Worm (Caenorhabditis elegans) whole organism, L1 larva: Measurements from ENCODE around the gene Y47D7A.9.

Experiments
- C34B4.2 ChIP-seq: sonication (generic microtip); optimal IDR thresholded peaks from 2 replicates; lab custom pipeline; 2017; ENCODE audit warnings: mild to moderate bottlenecking, missing genetic modification characterization, missing compliant biosample characterization
- F16B12.6 ChIP-seq: fragments of 150-350 bp; optimal IDR thresholded peaks from 2 replicates; lab custom pipeline; 2014; ENCODE audit warnings: missing biosample characterization, missing genetic modification characterization
- aha-1 ChIP-seq: fragments of 150-350 bp; optimal IDR thresholded peaks from 2 replicates; lab custom pipeline; 2014; ENCODE audit warnings: missing biosample characterization, missing genetic modification characterization
- alr-1 ChIP-seq: fragments of 200-800 bp; sonication (Bioruptor generic); optimal IDR thresholded peaks from 2 replicates; lab custom pipeline; 2018; ENCODE audit warnings: borderline replicate concordance, mild to moderate bottlenecking, missing genetic modification characterization, missing compliant biosample characterization
- ama-1 ChIP-seq: fragments of 150-350 bp; optimal IDR thresholded peaks from 2 replicates; lab custom pipeline; 2014
- ceh-63 ChIP-seq: fragments of 200-800 bp; sonication (Bioruptor generic); optimal IDR thresholded peaks from 2 replicates; lab custom pipeline; 2018; ENCODE audit warnings: mild to moderate bottlenecking, missing genetic modification characterization, missing compliant biosample characterization
- ceh-82 ChIP-seq, 3 experiments: fragments of 150-350 bp in 1 of 3; sonication (generic microtip) in 2 of 3; optimal IDR thresholded peaks; 2 replicates each; lab custom pipeline; 2014 to 2017; ENCODE audit warnings: missing biosample characterization in 3 of 3, missing genetic modification characterization in 3 of 3
- ceh-88 ChIP-seq: fragments of 200-800 bp; sonication (Bioruptor generic); IDR thresholded peaks from 2 replicates; pipeline ENCODE4 v1.3.6; 2022; ENCODE audit warnings: missing genetic modification characterization, missing compliant biosample characterization
- ceh-90 ChIP-seq: sonication (generic microtip); optimal IDR thresholded peaks from 2 replicates; lab custom pipeline; 2016; ENCODE audit warnings: missing genetic modification characterization, missing compliant biosample characterization
- dpl-1 ChIP-seq, 3 experiments: fragments of 150-350 bp in 2 of 3; sonication (generic microtip) in 1 of 3; optimal IDR thresholded peaks; 2 replicates each; lab custom pipeline; 2014 to 2017; ENCODE audit warnings: missing biosample characterization in 3 of 3, missing genetic modification characterization in 3 of 3, missing genetic modification reagents in 3 of 3
- efl-1 ChIP-seq, 4 experiments: fragments of 150-350 bp; optimal IDR thresholded peaks in 3 of 4; peaks in 1 of 4; 1 replicate in 1 of 4; 2 replicates in 3 of 4; lab custom pipeline; 2014; ENCODE audit warnings: missing biosample characterization in 2 of 4, missing genetic modification characterization in 2 of 4, missing genetic modification reagents in 2 of 4
- egl-27 ChIP-seq, 2 experiments: fragments of 150-350 bp in 1 of 2; sonication (generic microtip); optimal IDR thresholded peaks; 3 replicates each; lab custom pipeline; 2017 to 2018; ENCODE audit warnings: missing biosample characterization in 2 of 2, missing genetic modification characterization in 2 of 2, missing genetic modification reagents in 2 of 2
- elt-2 ChIP-seq: sonication (generic microtip); optimal IDR thresholded peaks from 2 replicates; lab custom pipeline; 2016; ENCODE audit warnings: missing genetic modification characterization, mild to moderate bottlenecking, inconsistent platforms, missing compliant biosample characterization, missing genetic modification reagents
- ets-5 ChIP-seq: fragments of 200-800 bp; sonication (Bioruptor generic); IDR thresholded peaks from 2 replicates; pipeline ENCODE4 v1.3.6; 2022; ENCODE audit warnings: missing genetic modification characterization, missing compliant biosample characterization
- fkh-10 ChIP-seq: sonication (generic microtip); optimal IDR thresholded peaks from 2 replicates; lab custom pipeline; 2017; ENCODE audit warnings: missing biosample characterization, missing genetic modification reagents, missing genetic modification characterization
- grh-1 ChIP-seq: fragments of 200-800 bp; sonication (Bioruptor generic); IDR thresholded peaks from 2 replicates; pipeline ENCODE4 v1.3.6; 2022; ENCODE audit warnings: missing genetic modification reagents, missing genetic modification characterization, missing compliant biosample characterization
- hlh-17 ChIP-seq: fragments of 200-800 bp; sonication (Bioruptor generic); optimal IDR thresholded peaks from 2 replicates; lab custom pipeline; 2018; ENCODE audit warnings: missing genetic modification characterization, mild to moderate bottlenecking, missing compliant biosample characterization, moderate library complexity, borderline replicate concordance
- hlh-4 ChIP-seq: sonication (generic microtip); optimal IDR thresholded peaks from 2 replicates; lab custom pipeline; 2016; ENCODE audit warnings: mild to moderate bottlenecking, missing genetic modification characterization, missing compliant biosample characterization
- jun-1 ChIP-seq: fragments of 150-350 bp; optimal IDR thresholded peaks from 2 replicates; lab custom pipeline; 2014; ENCODE audit warnings: missing biosample characterization, missing genetic modification reagents, missing genetic modification characterization
- lin-14 ChIP-seq: fragments of 200-800 bp; sonication (Bioruptor generic); optimal IDR thresholded peaks from 2 replicates; lab custom pipeline; 2018; ENCODE audit warnings: mild to moderate bottlenecking, missing genetic modification characterization, moderate library complexity, missing compliant biosample characterization
- lin-15B ChIP-seq: fragments of 150-350 bp; sonication (generic microtip); optimal IDR thresholded peaks from 3 replicates; lab custom pipeline; 2014; ENCODE audit warnings: missing biosample characterization, missing genetic modification characterization
- lin-35 ChIP-seq, 2 experiments: fragments of 150-350 bp; optimal IDR thresholded peaks; 2 replicates each; lab custom pipeline; 2014; ENCODE audit warnings: missing biosample characterization in 2 of 2, missing genetic modification characterization in 2 of 2, missing genetic modification reagents in 2 of 2
- lsy-2 ChIP-seq, 2 experiments: fragments of 150-350 bp; optimal IDR thresholded peaks; 2 replicates each; lab custom pipeline; 2014; ENCODE audit warnings: missing biosample characterization in 2 of 2, missing genetic modification characterization in 2 of 2
- mdl-1 ChIP-seq, 2 experiments: fragments of 150-350 bp; optimal IDR thresholded peaks; 2 replicates each; lab custom pipeline; 2014 to 2017; ENCODE audit warnings: missing biosample characterization in 2 of 2, missing genetic modification characterization in 2 of 2, inconsistent platforms in 1 of 2
- mef-2 ChIP-seq: fragments of 150-350 bp; optimal IDR thresholded peaks from 2 replicates; lab custom pipeline; 2014; ENCODE audit warnings: missing biosample characterization, missing genetic modification characterization
- nhr-20 ChIP-seq: sonication (generic microtip); optimal IDR thresholded peaks from 2 replicates; lab custom pipeline; 2016; ENCODE audit warnings: mild to moderate bottlenecking, missing genetic modification characterization, missing compliant biosample characterization
- nhr-237 ChIP-seq: fragments of 150-350 bp; optimal IDR thresholded peaks from 2 replicates; lab custom pipeline; 2014; ENCODE audit warnings: missing biosample characterization, missing genetic modification characterization
- nhr-47 ChIP-seq: sonication (generic microtip); optimal IDR thresholded peaks from 2 replicates; lab custom pipeline; 2016; ENCODE audit warnings: mild to moderate bottlenecking, missing genetic modification characterization, moderate library complexity, missing compliant biosample characterization
- nhr-71 ChIP-seq: sonication (generic microtip); optimal IDR thresholded peaks from 2 replicates; lab custom pipeline; 2016; ENCODE audit warnings: mild to moderate bottlenecking, missing genetic modification characterization, moderate library complexity, missing compliant biosample characterization
- nhr-76 ChIP-seq: sonication (generic microtip); optimal IDR thresholded peaks from 2 replicates; lab custom pipeline; 2017; ENCODE audit warnings: missing biosample characterization, missing genetic modification characterization
- nhr-77 ChIP-seq: fragments of 150-350 bp; optimal IDR thresholded peaks from 2 replicates; lab custom pipeline; 2014; ENCODE audit warnings: missing biosample characterization, missing genetic modification characterization
- nhr-84 ChIP-seq: sonication (generic microtip); optimal IDR thresholded peaks from 2 replicates; lab custom pipeline; 2017; ENCODE audit warnings: missing biosample characterization, missing genetic modification characterization
- nhr-90 ChIP-seq: sonication (generic microtip); optimal IDR thresholded peaks from 2 replicates; lab custom pipeline; 2016; ENCODE audit warnings: mild to moderate bottlenecking, missing genetic modification characterization, missing compliant biosample characterization; ENCODE audit not compliant: poor library complexity
- rnt-1 ChIP-seq: sonication (generic microtip); optimal IDR thresholded peaks from 2 replicates; lab custom pipeline; 2016; ENCODE audit warnings: mild to moderate bottlenecking, missing genetic modification characterization, moderate library complexity, missing compliant biosample characterization
- skn-1 ChIP-seq: fragments of 150-350 bp; optimal IDR thresholded peaks from 2 replicates; lab custom pipeline; 2014; ENCODE audit warnings: missing biosample characterization, missing genetic modification characterization
- snu-23 ChIP-seq: sonication (generic microtip); optimal IDR thresholded peaks from 2 replicates; lab custom pipeline; 2016; ENCODE audit warnings: missing genetic modification characterization, missing compliant biosample characterization
- sox-4 ChIP-seq: sonication (generic microtip); optimal IDR thresholded peaks from 2 replicates; lab custom pipeline; 2016; ENCODE audit warnings: missing genetic modification characterization, missing compliant biosample characterization
- sptf-1 ChIP-seq: fragments of 150-350 bp; optimal IDR thresholded peaks from 2 replicates; lab custom pipeline; 2014; ENCODE audit warnings: missing biosample characterization, missing genetic modification characterization
- tlp-1 ChIP-seq: fragments of 150-350 bp; optimal IDR thresholded peaks from 2 replicates; lab custom pipeline; 2014; ENCODE audit warnings: missing biosample characterization, missing genetic modification characterization
- unc-62 ChIP-seq: fragments of 150-350 bp; optimal IDR thresholded peaks from 2 replicates; lab custom pipeline; 2014; ENCODE audit warnings: missing biosample characterization, missing genetic modification reagents, missing genetic modification characterization
- unc-98 ChIP-seq: fragments of 200-800 bp; sonication (Bioruptor generic); IDR thresholded peaks from 2 replicates; pipeline ENCODE4 v1.3.6; 2022; ENCODE audit warnings: missing genetic modification characterization, missing compliant biosample characterization
- vab-15 ChIP-seq: sonication (generic microtip); optimal IDR thresholded peaks from 2 replicates; lab custom pipeline; 2017; ENCODE audit warnings: missing genotype, mild to moderate bottlenecking, missing genetic modification characterization, missing compliant biosample characterization
- xbp-1 ChIP-seq: sonication (generic microtip); optimal IDR thresholded peaks from 2 replicates; lab custom pipeline; 2016; ENCODE audit warnings: missing genetic modification characterization, missing compliant biosample characterization
- ztf-11 ChIP-seq, 2 experiments: sonication (generic microtip); optimal IDR thresholded peaks; 2 replicates each; lab custom pipeline; 2016 to 2017; ENCODE audit warnings: missing genetic modification characterization in 2 of 2, missing biosample characterization in 1 of 2, missing compliant biosample characterization in 1 of 2

Y47D7A.9 gene

DNA sequence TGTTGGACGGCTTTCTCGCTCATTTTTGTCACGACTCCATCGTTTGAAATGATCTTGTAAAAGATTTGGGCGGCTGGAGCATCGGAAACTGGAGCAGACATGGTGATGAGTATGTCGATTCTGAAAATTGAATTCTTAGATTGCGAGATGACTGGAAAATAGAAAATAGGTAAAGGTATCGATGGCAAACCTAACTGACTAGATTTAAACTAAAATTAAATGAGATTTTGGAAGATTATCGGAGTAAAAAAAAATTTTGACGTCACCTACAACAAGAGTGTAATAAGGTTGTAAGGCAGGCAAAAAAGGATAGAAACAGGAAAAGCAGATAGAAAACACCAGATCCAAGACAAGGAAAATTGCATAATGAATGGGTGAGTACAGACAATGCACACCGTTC lies 2.3 kb downstream of the Y47D7A.9 start, which contains the start of gene skr-14:
Gene skr-14 (minus strand): TSS at position 101 of the 400 bp plus-strand sequence.
- TF ChIP-seq ama-1, result no peak
- TF ChIP-seq nhr-90 (tag; lab: Kevin White, UChicago), result no peak
- TF ChIP-seq alr-1, result no peak
- TF ChIP-seq ceh-90 (tag; lab: Kevin White, UChicago), result no peak
- TF ChIP-seq elt-2 (tag; lab: Kevin White, UChicago), result no peak
- no peak for TF ChIP-seq ceh-88 (GFP tag; lab: Robert Waterston, UW)
- no peak for TF ChIP-seq efl-1 (optimal IDR thresholded peaks at IDR 0.05; lab: Kevin White, UChicago)
- TF ChIP-seq efl-1 (GFP tag; optimal IDR thresholded peaks at IDR 0.05 in 1 of 2; lab: Kevin White, UChicago), result no peak
- TF ChIP-seq lin-35 (GFP tag; optimal IDR thresholded peaks at IDR 0.05; lab: Kevin White, UChicago), result no peak
- TF ChIP-seq ceh-82 (tag; optimal IDR thresholded peaks at IDR 0.05; lab: Kevin White, UChicago), result no peak
- no peak for TF ChIP-seq nhr-20
- no peak for TF ChIP-seq nhr-237 (tag; lab: Kevin White, UChicago)
- TF ChIP-seq lsy-2 (tag; optimal IDR thresholded peaks at IDR 0.05; lab: Kevin White, UChicago), result no peak
- no peak for TF ChIP-seq hlh-4

DNA sequence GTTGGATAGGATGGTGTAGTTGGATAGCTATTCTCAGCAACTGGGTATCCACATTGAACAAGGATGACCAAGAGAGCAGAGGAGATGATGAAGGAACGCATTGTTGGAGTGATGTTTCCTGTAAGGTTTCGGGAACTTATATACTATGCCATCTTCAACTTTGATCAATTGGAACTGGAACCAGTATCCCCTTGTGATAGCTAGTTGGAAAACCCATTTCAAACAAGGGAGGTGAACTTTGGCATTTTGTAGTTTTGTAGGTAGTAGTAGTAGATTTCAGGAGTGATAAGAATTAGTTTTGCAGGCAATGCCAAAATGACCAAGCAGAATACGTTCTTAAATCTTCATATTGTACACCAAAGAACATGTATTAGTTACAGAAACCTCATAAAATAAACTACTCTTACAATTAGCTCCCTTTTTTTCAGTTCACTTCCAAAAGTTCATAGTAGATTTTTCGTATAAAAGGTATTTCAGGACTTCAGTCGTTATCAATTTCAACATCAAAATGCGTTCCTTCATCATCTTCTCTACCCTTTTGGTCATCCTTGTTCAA lies 3.9 kb downstream of the Y47D7A.9 start, which contains the start of the genes Y47D7A.7 and Y47D7A.2:
Gene Y47D7A.7 (minus strand): TSS at position 101 of the 556 bp plus-strand sequence.
Gene Y47D7A.2 (plus strand): TSS at position 506 of the 556 bp plus-strand sequence.
- TF ChIP-seq sox-4 (tag; lab: Kevin White, UChicago) (no peak), snu-23 (no peak), ets-5 (GFP tag; lab: Robert Waterston, UW) (no peak), grh-1 (GFP tag; lab: Robert Waterston, UW) (no peak), elt-2 (tag; lab: Kevin White, UChicago) (no peak), mef-2 (tag; lab: Kevin White, UChicago) (no peak), rnt-1 (tag; lab: Kevin White, UChicago) (no peak), nhr-20 (no peak), ama-1 (no peak), lin-14 (GFP tag; lab: Kevin White, UChicago) (no peak), hlh-4 (no peak)
- TF ChIP-seq, all 84 proteins: peak for 0

DNA sequence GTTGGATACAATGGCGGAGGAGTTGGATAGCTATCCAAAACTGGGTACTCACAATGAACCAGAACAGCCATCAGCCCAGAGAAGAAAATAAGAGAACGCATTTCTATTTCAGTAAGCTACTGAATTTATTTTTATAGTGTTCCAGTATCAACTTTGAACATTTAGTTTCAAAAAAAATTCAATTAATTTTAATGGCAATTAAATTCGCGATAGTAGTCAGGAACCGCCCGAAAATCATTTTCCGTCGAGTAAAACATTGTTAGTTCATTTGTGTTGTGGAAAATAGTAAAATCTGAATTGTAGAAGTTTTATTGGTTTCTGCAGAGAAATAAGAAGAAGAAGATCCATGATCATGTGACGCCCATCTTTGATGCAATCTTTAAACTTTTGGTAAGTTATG lies 5.6 kb downstream of the Y47D7A.9 start, which contains the start of gene Y47D7A.6:
Gene Y47D7A.6 (minus strand): TSS at position 101 of the 400 bp plus-strand sequence.
- TF ChIP-seq elt-2 (tag; lab: Kevin White, UChicago), result no peak
- TF ChIP-seq nhr-77 (tag; lab: Kevin White, UChicago), result no peak
- no peak for TF ChIP-seq nhr-90 (tag; lab: Kevin White, UChicago)
- TF ChIP-seq ceh-82 (tag; optimal IDR thresholded peaks at IDR 0.05; lab: Kevin White, UChicago), result no peak
- no peak for TF ChIP-seq ceh-63
- no peak for TF ChIP-seq ceh-88 (GFP tag; lab: Robert Waterston, UW)
- no peak for TF ChIP-seq skn-1 (tag; lab: Kevin White, UChicago)
- no peak for TF ChIP-seq fkh-10
- no peak for TF ChIP-seq C34B4.2 (tag; lab: Kevin White, UChicago)
- TF ChIP-seq hlh-4, result no peak
- TF ChIP-seq aha-1, result no peak
- no peak for TF ChIP-seq ztf-11 (tag; optimal IDR thresholded peaks at IDR 0.05; lab: Kevin White, UChicago)
- no peak for TF ChIP-seq rnt-1 (tag; lab: Kevin White, UChicago)
- TF ChIP-seq nhr-47 (tag; lab: Kevin White, UChicago), result no peak
- no peak for TF ChIP-seq unc-62 (GFP tag; lab: Kevin White, UChicago)
- no peak for TF ChIP-seq hlh-17
- no peak for TF ChIP-seq nhr-76 (tag; lab: Kevin White, UChicago)
- TF ChIP-seq nhr-71 (tag; lab: Kevin White, UChicago), result no peak
- TF ChIP-seq dpl-1 (GFP tag; optimal IDR thresholded peaks at IDR 0.05; lab: Kevin White, UChicago), result no peak
- no peak for TF ChIP-seq lsy-2 (tag; optimal IDR thresholded peaks at IDR 0.05; lab: Kevin White, UChicago)

DNA sequence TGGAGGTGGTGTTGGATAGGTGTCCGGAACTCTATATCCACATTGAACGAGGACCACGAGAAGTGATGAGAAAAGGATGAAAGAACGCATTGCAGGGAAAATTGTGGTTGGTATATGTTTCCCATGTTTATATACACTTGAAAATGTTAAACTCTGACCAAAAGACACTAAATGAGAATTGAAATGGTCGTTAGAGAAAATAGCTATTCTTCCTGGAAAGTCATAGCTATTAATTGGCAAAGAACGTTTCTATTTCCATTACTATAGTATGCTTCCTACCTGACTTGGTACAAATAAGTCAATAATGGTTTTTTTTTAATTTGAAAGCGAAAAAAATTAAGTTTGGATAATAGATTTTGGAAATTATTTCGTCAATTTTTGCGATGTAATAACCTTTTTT lies 7.0 kb downstream of the Y47D7A.9 start, which contains the start of gene Y47D7A.18:
Gene Y47D7A.18 (minus strand): TSS at position 101 of the 400 bp plus-strand sequence.
- no peak for TF ChIP-seq lin-15B (tag; lab: Kevin White, UChicago)
- TF ChIP-seq unc-98 (GFP tag; lab: Robert Waterston, UW), result no peak
- TF ChIP-seq nhr-84 (tag; lab: Kevin White, UChicago), result no peak
- no peak for TF ChIP-seq rnt-1 (tag; lab: Kevin White, UChicago)
- no peak for TF ChIP-seq tlp-1 (tag; lab: Kevin White, UChicago)
- TF ChIP-seq lin-14 (GFP tag; lab: Kevin White, UChicago), result no peak
- TF ChIP-seq xbp-1 (tag; lab: Kevin White, UChicago), result no peak
- TF ChIP-seq jun-1, result no peak
- no peak for TF ChIP-seq nhr-77 (tag; lab: Kevin White, UChicago)
- no peak for TF ChIP-seq mdl-1 (tag; optimal IDR thresholded peaks at IDR 0.05; lab: Kevin White, UChicago)
- TF ChIP-seq vab-15 (tag; lab: Kevin White, UChicago), result no peak
- no peak for TF ChIP-seq F16B12.6 (tag; lab: Kevin White, UChicago)
- no peak for TF ChIP-seq nhr-71 (tag; lab: Kevin White, UChicago)
- TF ChIP-seq sptf-1 (tag; lab: Kevin White, UChicago), result no peak
- no peak for TF ChIP-seq egl-27 (tag; optimal IDR thresholded peaks at IDR 0.05; lab: Kevin White, UChicago)
